Worm (Caenorhabditis elegans): ENCODE measurements around the gene srx-117.

DNA sequence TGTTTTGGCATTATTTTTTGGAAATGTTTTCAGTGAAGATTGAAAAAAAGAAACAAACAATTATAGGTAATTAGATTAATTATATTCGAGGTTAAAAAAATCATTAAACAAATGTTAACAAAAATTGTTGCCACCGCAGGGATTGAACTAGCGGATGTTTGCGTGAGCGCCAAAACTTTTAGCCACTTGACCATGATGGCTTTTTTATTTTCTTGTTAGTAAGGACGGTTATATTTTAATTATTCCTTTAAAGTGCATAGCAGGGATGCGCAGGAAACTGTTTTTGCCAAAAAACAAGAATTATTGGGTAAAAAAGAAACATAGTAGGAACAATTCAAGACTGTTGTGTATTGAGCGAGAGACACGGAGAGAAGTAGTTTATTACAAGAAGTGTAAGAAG, 23.1 kb downstream of the srx-117 start:
- TF ChIP-seq sem-2 (GFP tag; optimal IDR thresholded peaks at IDR 0.05) (no peak), unc-62 (GFP tag; optimal IDR thresholded peaks at IDR 0.05) (no peak), lin-13 (tag; optimal IDR thresholded peaks at IDR 0.05) (no peak), ztf-11 (tag; optimal IDR thresholded peaks at IDR 0.05) (no peak), unc-39 (tag; optimal IDR thresholded peaks at IDR 0.05) (no peak), snpc-4 (tag; optimal IDR thresholded peaks at IDR 0.05) (no peak), nhr-28 (tag; optimal IDR thresholded peaks at IDR 0.05) (no peak), elt-1 (tag; optimal IDR thresholded peaks at IDR 0.05; ENCODE audit: borderline replicate concordance, insufficient read depth) (no peak), pha-4 (tag; optimal IDR thresholded peaks at IDR 0.05) (no peak), elt-3 (tag; optimal IDR thresholded peaks at IDR 0.05) (no peak), nhr-12 (tag; optimal IDR thresholded peaks at IDR 0.05) (no peak)

Measured in whole organism, mixed stage, embryonic.